Fruit fly (Drosophila melanogaster) whole organism: Measurements from ENCODE around the gene Irp-1B.

Experiments
- EcR ChIP-seq, 2 experiments: fragments of >200 bp; optimal IDR thresholded peaks; 2 replicates each; lab custom pipeline; 2017; ENCODE audit warnings: missing biosample characterization in 2 of 2, missing genetic modification characterization in 2 of 2, missing genetic modification reagents in 2 of 2
- pan ChIP-seq: fragments of >200 bp; optimal IDR thresholded peaks from 2 replicates; lab custom pipeline; 2017
- psq ChIP-seq: fragments of >200 bp; optimal IDR thresholded peaks from 2 replicates; lab custom pipeline; 2017

- TF ChIP-seq psq (lab: Kevin White, UChicago) (no peak), EcR (GFP tag; optimal IDR thresholded peaks at IDR 0.05; lab: Kevin White, UChicago) (no peak), pan (lab: Kevin White, UChicago) (no peak)
Observed at dm6 chr3R:10411752-10412549, 718 bp downstream of the Irp-1B start.
